Fruit fly (Drosophila melanogaster) whole organism, embryonic: ENCODE results near the gene CG42822.

Source experiments
- ATbp ChIP-seq: fragments of 200-800 bp; sonication (Bioruptor generic); optimal IDR thresholded peaks from 2 replicates; lab custom pipeline; 2017; ENCODE audit warnings: missing biosample characterization, mild to moderate bottlenecking, missing genetic modification characterization, missing genetic modification reagents
- Abd-B ChIP-seq: fragments of 200-800 bp; sonication (Bioruptor generic); optimal IDR thresholded peaks from 2 replicates; lab custom pipeline; 2018; ENCODE audit warnings: missing biosample characterization, mild to moderate bottlenecking, missing genetic modification characterization, moderate library complexity
- Bdp1 ChIP-seq: fragments of 200-800 bp; sonication (Bioruptor generic); optimal IDR thresholded peaks from 3 replicates; lab custom pipeline; 2016; ENCODE audit warnings: missing biosample characterization, missing genetic modification characterization
- CG10321 ChIP-seq: fragments of 200-800 bp; sonication (Bioruptor generic); IDR thresholded peaks from 2 replicates; pipeline ENCODE4 v1.3.6; 2022; ENCODE audit warnings: missing biosample characterization, missing genetic modification characterization
- CG10431 ChIP-seq: fragments of 200-800 bp; sonication (Bioruptor generic); optimal IDR thresholded peaks from 3 replicates; lab custom pipeline; 2018; ENCODE audit warnings: missing biosample characterization, mild to moderate bottlenecking, missing genetic modification characterization
- CG10565 ChIP-seq: fragments of 200-800 bp; sonication (Bioruptor generic); optimal IDR thresholded peaks from 3 replicates; lab custom pipeline; 2016; ENCODE audit warnings: missing biosample characterization, mild to moderate bottlenecking, missing genetic modification characterization
- CG11247 ChIP-seq: fragments of 200-800 bp; sonication (Bioruptor generic); IDR thresholded peaks from 2 replicates; pipeline ENCODE4 v1.3.6; 2022; ENCODE audit warnings: missing biosample characterization, missing genetic modification characterization
- CG13296 ChIP-seq: fragments of 200-800 bp; sonication (Bioruptor generic); optimal IDR thresholded peaks from 3 replicates; lab custom pipeline; 2018; ENCODE audit warnings: missing biosample characterization, mild to moderate bottlenecking, missing genetic modification characterization
- CG13775 ChIP-seq: fragments of 200-800 bp; sonication (Bioruptor generic); optimal IDR thresholded peaks from 3 replicates; lab custom pipeline; 2017; ENCODE audit warnings: missing biosample characterization, mild to moderate bottlenecking, missing genetic modification characterization
- CG14441 ChIP-seq: fragments of 200-800 bp; sonication (Bioruptor generic); IDR thresholded peaks from 2 replicates; pipeline ENCODE4 v1.3.6; 2022; ENCODE audit warnings: missing biosample characterization, missing genetic modification characterization
- CG1792 ChIP-seq: fragments of 200-800 bp; sonication (Bioruptor generic); optimal IDR thresholded peaks from 2 replicates; lab custom pipeline; 2016; ENCODE audit warnings: missing biosample characterization, missing genetic modification characterization
- CG32532 ChIP-seq: fragments of 200-800 bp; sonication (Bioruptor generic); IDR thresholded peaks from 2 replicates; pipeline ENCODE4 v1.3.6; 2022; ENCODE audit warnings: missing biosample characterization, missing genetic modification characterization
- CG3407 ChIP-seq: fragments of 200-800 bp; sonication (Bioruptor generic); optimal IDR thresholded peaks from 2 replicates; lab custom pipeline; 2018; ENCODE audit warnings: missing biosample characterization, mild to moderate bottlenecking, missing genetic modification characterization
- CG34224 ChIP-seq: fragments of 200-800 bp; sonication (Bioruptor generic); IDR thresholded peaks from 3 replicates; pipeline ENCODE4 v1.3.6; 2022; ENCODE audit warnings: missing biosample characterization, missing genetic modification characterization; ENCODE audit not compliant: partially characterized antibody
- CG42726 ChIP-seq: fragments of 200-800 bp; sonication (Bioruptor generic); IDR thresholded peaks from 2 replicates; pipeline ENCODE4 v1.3.6; 2022; ENCODE audit warnings: missing biosample characterization, missing genetic modification characterization; ENCODE audit not compliant: partially characterized antibody
- CG8281 ChIP-seq: fragments of 200-800 bp; sonication (Bioruptor generic); optimal IDR thresholded peaks from 2 replicates; lab custom pipeline; 2018; ENCODE audit warnings: missing biosample characterization, mild to moderate bottlenecking, missing genetic modification characterization, moderate library complexity
- CG9797 ChIP-seq: fragments of 200-800 bp; sonication (Bioruptor generic); optimal IDR thresholded peaks from 3 replicates; lab custom pipeline; 2018; ENCODE audit warnings: missing biosample characterization, mild to moderate bottlenecking, missing genetic modification characterization
- CoRest ChIP-seq: fragments of 200-800 bp; sonication (Bioruptor generic); optimal IDR thresholded peaks from 3 replicates; lab custom pipeline; 2018; ENCODE audit warnings: missing biosample characterization, mild to moderate bottlenecking, missing genetic modification characterization, moderate library complexity
- Dek ChIP-seq: fragments of 200-800 bp; sonication (Bioruptor generic); optimal IDR thresholded peaks from 3 replicates; lab custom pipeline; 2019; ENCODE audit warnings: missing biosample characterization, mild to moderate bottlenecking, missing genetic modification characterization, moderate library complexity
- Ets97D ChIP-seq: fragments of 200-800 bp; sonication (Bioruptor generic); optimal IDR thresholded peaks from 3 replicates; lab custom pipeline; 2016; ENCODE audit warnings: missing biosample characterization, missing genetic modification characterization
- HLH4C ChIP-seq: fragments of 200-800 bp; sonication (Bioruptor generic); IDR thresholded peaks from 3 replicates; pipeline ENCODE4 v1.3.6; 2022; ENCODE audit warnings: missing biosample characterization, missing genetic modification characterization; ENCODE audit not compliant: partially characterized antibody
- HLH54F ChIP-seq: fragments of 200-800 bp; sonication (Bioruptor generic); optimal IDR thresholded peaks from 3 replicates; lab custom pipeline; 2016; ENCODE audit warnings: missing biosample characterization, missing genetic modification characterization
- HmgD ChIP-seq: fragments of 200-800 bp; sonication (Bioruptor generic); optimal IDR thresholded peaks from 3 replicates; lab custom pipeline; 2016; ENCODE audit warnings: missing biosample characterization, missing genetic modification characterization
- Hmx ChIP-seq: fragments of 200-800 bp; sonication (Bioruptor generic); optimal IDR thresholded peaks from 2 replicates; lab custom pipeline; 2016; ENCODE audit warnings: missing biosample characterization, missing genetic modification characterization
- MESR4 ChIP-seq: fragments of 200-800 bp; sonication (Bioruptor generic); optimal IDR thresholded peaks from 2 replicates; lab custom pipeline; 2018; ENCODE audit warnings: missing biosample characterization, mild to moderate bottlenecking, missing genetic modification characterization, moderate library complexity
- Mes4 ChIP-seq: fragments of 200-800 bp; sonication (Bioruptor generic); optimal IDR thresholded peaks from 2 replicates; lab custom pipeline; 2016; ENCODE audit warnings: missing biosample characterization, missing genetic modification characterization
- NC2α ChIP-seq: fragments of 200-800 bp; sonication (Bioruptor generic); optimal IDR thresholded peaks from 2 replicates; lab custom pipeline; 2016; ENCODE audit warnings: missing biosample characterization, missing genetic modification characterization
- Rfx ChIP-seq: fragments of 200-800 bp; sonication (Bioruptor generic); IDR thresholded peaks from 2 replicates; pipeline ENCODE4 v1.3.6; 2022; ENCODE audit warnings: missing biosample characterization, missing genetic modification characterization
- Sin3A ChIP-seq: fragments of >200 bp; optimal IDR thresholded peaks from 2 replicates; lab custom pipeline; 2018
- TFAM ChIP-seq: fragments of 200-800 bp; sonication (Bioruptor generic); optimal IDR thresholded peaks from 2 replicates; lab custom pipeline; 2017; ENCODE audit warnings: missing biosample characterization, missing genetic modification characterization, inconsistent platforms
- abd-A ChIP-seq: fragments of 200-800 bp; sonication (Bioruptor generic); optimal IDR thresholded peaks from 3 replicates; lab custom pipeline; 2019; ENCODE audit warnings: missing biosample characterization, mild to moderate bottlenecking, missing genetic modification characterization, moderate library complexity
- ara ChIP-seq: fragments of 200-800 bp; sonication (Bioruptor generic); IDR thresholded peaks from 2 replicates; pipeline ENCODE4 v1.3.6; 2022; ENCODE audit warnings: missing biosample characterization, missing genetic modification characterization
- br ChIP-seq: fragments of >200 bp; optimal IDR thresholded peaks from 2 replicates; lab custom pipeline; 2017
- btn ChIP-seq: fragments of 200-800 bp; sonication (Bioruptor generic); optimal IDR thresholded peaks from 2 replicates; lab custom pipeline; 2016; ENCODE audit warnings: missing biosample characterization, missing genetic modification characterization
- caup ChIP-seq: fragments of 200-800 bp; sonication (Bioruptor generic); optimal IDR thresholded peaks from 3 replicates; lab custom pipeline; 2017; ENCODE audit warnings: missing biosample characterization, mild to moderate bottlenecking, missing genetic modification characterization, moderate library complexity; ENCODE audit not compliant: severe bottlenecking
- chm ChIP-seq: fragments of 200-800 bp; sonication (Bioruptor generic); IDR thresholded peaks from 2 replicates; pipeline ENCODE4 v1.3.6; 2022; ENCODE audit warnings: missing biosample characterization, missing genetic modification characterization
- dmrt99B ChIP-seq: fragments of 200-800 bp; sonication (Bioruptor generic); optimal IDR thresholded peaks from 2 replicates; lab custom pipeline; 2018; ENCODE audit warnings: missing biosample characterization, mild to moderate bottlenecking, missing genetic modification characterization, moderate library complexity
- ewg ChIP-seq: fragments of 200-800 bp; sonication (Bioruptor generic); optimal IDR thresholded peaks from 3 replicates; lab custom pipeline; 2017; ENCODE audit warnings: mild to moderate bottlenecking, missing biosample characterization, missing genetic modification reagents, missing genetic modification characterization
- grn ChIP-seq: fragments of 200-800 bp; sonication (Bioruptor generic); optimal IDR thresholded peaks from 3 replicates; lab custom pipeline; 2017; ENCODE audit warnings: missing biosample characterization, missing genetic modification characterization
- hb ChIP-seq: fragments of 200-800 bp; sonication (Bioruptor generic); IDR thresholded peaks from 3 replicates; pipeline ENCODE4 v1.3.6; 2022; ENCODE audit warnings: missing biosample characterization, missing genetic modification characterization; ENCODE audit not compliant: partially characterized antibody
- odd ChIP-seq: fragments of 200-800 bp; sonication (Bioruptor generic); optimal IDR thresholded peaks from 2 replicates; lab custom pipeline; 2017; ENCODE audit warnings: missing biosample characterization, mild to moderate bottlenecking, missing genetic modification characterization
- org-1 ChIP-seq: fragments of 200-800 bp; sonication (Bioruptor generic); optimal IDR thresholded peaks from 2 replicates; lab custom pipeline; 2017; ENCODE audit warnings: missing biosample characterization, missing genetic modification characterization
- peb ChIP-seq: fragments of 200-800 bp; sonication (Bioruptor generic); IDR thresholded peaks from 2 replicates; pipeline ENCODE4 v1.3.6; 2022; ENCODE audit warnings: missing biosample characterization, missing genetic modification characterization
- sens-2 ChIP-seq: fragments of 200-800 bp; sonication (Bioruptor generic); IDR thresholded peaks from 2 replicates; pipeline ENCODE4 v1.3.6; 2022; ENCODE audit warnings: missing biosample characterization, missing genetic modification characterization
- slp2 ChIP-seq: fragments of 200-800 bp; sonication (Bioruptor generic); optimal IDR thresholded peaks from 2 replicates; lab custom pipeline; 2016; ENCODE audit warnings: missing biosample characterization, missing genetic modification characterization
- so ChIP-seq: fragments of 200-800 bp; sonication (Bioruptor generic); IDR thresholded peaks from 3 replicates; pipeline ENCODE4 v1.3.6; 2022; ENCODE audit warnings: missing biosample characterization, missing genetic modification characterization
- tgo ChIP-seq: fragments of 200-800 bp; sonication (Bioruptor generic); IDR thresholded peaks from 3 replicates; pipeline ENCODE4 v1.3.6; 2022; ENCODE audit warnings: missing biosample characterization, missing genetic modification characterization
- trem ChIP-seq: fragments of 200-800 bp; optimal IDR thresholded peaks from 3 replicates; lab custom pipeline; 2019; ENCODE audit warnings: missing biosample characterization, mild to moderate bottlenecking, missing genetic modification characterization, moderate library complexity
- unc-4 ChIP-seq: fragments of 200-800 bp; sonication (Bioruptor generic); IDR thresholded peaks from 2 replicates; pipeline ENCODE4 v1.3.6; 2022; ENCODE audit warnings: missing biosample characterization, missing genetic modification characterization; ENCODE audit not compliant: partially characterized antibody
- zf30C ChIP-seq: fragments of 200-800 bp; sonication (Bioruptor generic); optimal IDR thresholded peaks from 3 replicates; lab custom pipeline; 2018; ENCODE audit warnings: missing biosample characterization, mild to moderate bottlenecking, missing genetic modification characterization

Gene CG42822

DNA sequence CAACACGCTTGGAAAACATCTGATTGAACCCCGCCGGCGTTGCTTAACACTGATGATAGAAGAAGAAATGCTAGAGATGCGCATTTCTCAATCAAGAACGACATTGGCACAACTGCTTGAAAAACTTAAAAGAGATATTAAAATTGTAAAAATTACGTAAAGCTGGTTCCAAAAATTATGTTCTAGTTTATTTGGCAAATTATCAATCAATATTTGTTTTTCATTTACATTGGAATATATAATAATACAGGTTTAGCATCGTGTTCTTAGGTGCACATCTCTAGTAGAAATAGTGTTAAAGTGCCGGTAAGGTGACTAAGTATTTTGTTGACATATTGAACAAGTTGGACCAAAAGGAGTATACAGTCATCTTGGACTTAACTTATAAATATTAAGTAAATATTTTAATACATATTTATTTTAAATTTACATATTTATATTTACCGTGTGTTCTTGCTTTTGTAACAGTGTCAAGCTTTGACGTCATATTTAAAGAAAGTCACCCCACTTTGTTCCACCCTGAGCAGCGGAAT is 22.3 kb upstream of the CG42822 start, which contains the start of the genes Brf and sds22 (continued):
- TF ChIP-seq MESR4 (GFP tag; lab: Kevin White, UChicago) (peak; percentile 36), so (GFP tag; lab: Robert Waterston, UW) (peak; percentile 87), Mes4 (GFP tag; lab: Kevin White, UChicago) (peak; percentile 87), CG13775 (GFP tag; lab: Kevin White, UChicago) (peak; percentile 96), CG1792 (GFP tag; lab: Kevin White, UChicago) (peak; percentile 93), unc-4 (peak; percentile 79), peb (GFP tag; lab: Robert Waterston, UW) (peak; percentile 87), Rfx (GFP tag; lab: Robert Waterston, UW) (peak; percentile 97), btn (GFP tag; lab: Kevin White, UChicago) (peak; percentile 84), NC2α (GFP tag; lab: Kevin White, UChicago) (peak; percentile 89), org-1 (GFP tag; lab: Kevin White, UChicago) (peak; percentile 87), odd (GFP tag; lab: Kevin White, UChicago) (peak; percentile 88), CG34224 (GFP tag; lab: Robert Waterston, UW) (peak; percentile 53; the same call in 1 of the 3 replicates), br (lab: Kevin White, UChicago) (no peak), tgo (GFP tag; lab: Robert Waterston, UW) (peak; percentile 95), CG14441 (peak; percentile 91), Sin3A (lab: Kevin White, UChicago) (peak; percentile 39), hb (GFP tag; lab: Robert Waterston, UW) (no peak), abd-A (tag; lab: Kevin White, UChicago) (no peak), CoRest (tag; lab: Kevin White, UChicago) (peak; percentile 98), slp2 (peak; percentile 93), Ets97D (GFP tag; lab: Kevin White, UChicago) (peak; percentile 88), CG8281 (tag; lab: Kevin White, UChicago) (peak; percentile 85), CG10431 (peak; percentile 76), caup (GFP tag; lab: Kevin White, UChicago) (peak; percentile 94), chm (GFP tag; lab: Robert Waterston, UW) (peak; percentile 73), grn (peak; percentile 61), CG11247 (GFP tag; lab: Robert Waterston, UW) (peak; percentile 92), dmrt99B (peak; percentile 93), trem (tag; lab: Kevin White, UChicago) (peak; percentile 94), CG13296 (GFP tag; lab: Kevin White, UChicago) (peak; percentile 92), HmgD (GFP tag; lab: Kevin White, UChicago) (peak; percentile 89), CG10565 (GFP tag; lab: Kevin White, UChicago) (peak; percentile 88), CG9797 (peak; percentile 53), Abd-B (GFP tag; lab: Kevin White, UChicago) (peak; percentile 97), sens-2 (GFP tag; lab: Robert Waterston, UW) (peak; percentile 87; the same call in 1 of the 2 replicates), ewg (GFP tag; lab: Kevin White, UChicago) (peak; percentile 87), ATbp (GFP tag; lab: Kevin White, UChicago) (peak; percentile 69), CG10321 (GFP tag; lab: Robert Waterston, UW) (peak; percentile 61; the same call in 1 of the 2 replicates), CG32532 (GFP tag; lab: Robert Waterston, UW) (peak; percentile 95), Bdp1 (GFP tag; lab: Kevin White, UChicago) (peak; percentile 90), zf30C (GFP tag; lab: Kevin White, UChicago) (no peak), TFAM (peak; percentile 67), CG3407 (GFP tag; lab: Kevin White, UChicago) (peak; percentile 85), Dek (tag; lab: Kevin White, UChicago) (peak; percentile 93), HLH4C (peak; percentile 73), Hmx (GFP tag; lab: Kevin White, UChicago) (peak; percentile 90), CG42726 (no peak), HLH54F (GFP tag; lab: Kevin White, UChicago) (peak; percentile 97), ara (GFP tag; lab: Robert Waterston, UW) (peak; percentile 91)
